Fruit fly (Drosophila melanogaster): ENCODE measurements around the gene sens.

Gene sens

dm6 chr3L:13450177-13450793 is 49.4 kb upstream of the sens start, which contains the start of the genes JMJD7 and CG10738 (continued):
- TF ChIP-seq otp (GFP tag; IDR thresholded peaks at IDR 0.05) (peak; percentile 69; the same call in 1 of the 3 replicates), CG8388 (GFP tag; optimal IDR thresholded peaks at IDR 0.05) (no peak), Bgb (GFP tag; IDR thresholded peaks at IDR 0.05; ENCODE audit: partially characterized antibody) (no peak), lbe (GFP tag; optimal IDR thresholded peaks at IDR 0.05) (peak; percentile 26), Atf3 (GFP tag; optimal IDR thresholded peaks at IDR 0.05) (no peak), fd96Cb (tag; optimal IDR thresholded peaks at IDR 0.05) (peak; percentile 70), lab (GFP tag; optimal IDR thresholded peaks at IDR 0.05) (peak; percentile 87), slou (GFP tag; optimal IDR thresholded peaks at IDR 0.05) (peak; percentile 2), Hr78 (GFP tag; optimal IDR thresholded peaks at IDR 0.05) (no peak), CG1647 (GFP tag; optimal IDR thresholded peaks at IDR 0.05) (peak; percentile 14), CG18262 (tag; optimal IDR thresholded peaks at IDR 0.05) (peak; percentile 51), CG12299 (tag; optimal IDR thresholded peaks at IDR 0.05) (no peak), E2f2 (GFP tag; IDR thresholded peaks at IDR 0.05) (peak; percentile 90), CG7271 (tag; optimal IDR thresholded peaks at IDR 0.05) (no peak), inv (GFP tag; IDR thresholded peaks at IDR 0.05; ENCODE audit: partially characterized antibody) (no peak), HmgD (GFP tag; optimal IDR thresholded peaks at IDR 0.05) (no peak), CG3163 (GFP tag; optimal IDR thresholded peaks at IDR 0.05) (no peak), Ets65A (GFP tag) (peak; percentile 96), ci (GFP tag; IDR thresholded peaks at IDR 0.05) (peak; percentile 83), CG2129 (GFP tag; IDR thresholded peaks at IDR 0.05; ENCODE audit: partially characterized antibody) (no peak), bigmax (GFP tag; optimal IDR thresholded peaks at IDR 0.05) (no peak), CG9817 (tag; optimal IDR thresholded peaks at IDR 0.05) (peak; percentile 35), HLH4C (GFP tag; IDR thresholded peaks at IDR 0.05; ENCODE audit: partially characterized antibody) (no peak), HLH3B (GFP tag; IDR thresholded peaks at IDR 0.05) (peak; percentile 68), Lim3 (GFP tag; IDR thresholded peaks at IDR 0.05) (0 out of 2 replicates have a peak, but pooled peaks have one; percentile 29), Mes4 (GFP tag; optimal IDR thresholded peaks at IDR 0.05) (no peak), az2 (GFP tag; optimal IDR thresholded peaks at IDR 0.05) (no peak), Elba2 (GFP tag; optimal IDR thresholded peaks at IDR 0.05) (no peak), tll (GFP tag; optimal IDR thresholded peaks at IDR 0.05) (no peak), odd (GFP tag; optimal IDR thresholded peaks at IDR 0.05) (no peak), salm (tag; optimal IDR thresholded peaks at IDR 0.05) (no peak), Sox102F (GFP tag; optimal IDR thresholded peaks at IDR 0.05) (peak; percentile 8), sisA (GFP tag; IDR thresholded peaks at IDR 0.05) (peak; percentile 70; the same call in 1 of the 2 replicates), Trl (optimal IDR thresholded peaks at IDR 0.05) (no peak), Trl (GFP tag; optimal IDR thresholded peaks at IDR 0.05) (peak; percentile 11), CG12219 (GFP tag; optimal IDR thresholded peaks at IDR 0.05) (no peak), emc (GFP tag; optimal IDR thresholded peaks at IDR 0.05) (no peak), corto (GFP tag; optimal IDR thresholded peaks at IDR 0.05) (no peak), kni (GFP tag; optimal IDR thresholded peaks at IDR 0.05) (no peak), CG11398 (GFP tag; optimal IDR thresholded peaks at IDR 0.05) (no peak), grn (GFP tag; optimal IDR thresholded peaks at IDR 0.05) (no peak), CG11456 (GFP tag; IDR thresholded peaks at IDR 0.05) (peak; percentile 86), dmrt11E (tag; optimal IDR thresholded peaks at IDR 0.05) (no peak), CG7987 (GFP tag; optimal IDR thresholded peaks at IDR 0.05) (peak; percentile 74), dan (GFP tag; IDR thresholded peaks at IDR 0.05) (no peak), cg (GFP tag; optimal IDR thresholded peaks at IDR 0.05) (no peak), CG10959 (GFP tag; IDR thresholded peaks at IDR 0.05) (no peak; the same call in 1 of the 2 replicates), Dek (tag; optimal IDR thresholded peaks at IDR 0.05) (no peak), CG12942 (GFP tag; optimal IDR thresholded peaks at IDR 0.05) (no peak), CG4404 (GFP tag; IDR thresholded peaks at IDR 0.05) (no peak)
